Fruit fly (Drosophila melanogaster): ENCODE results near the gene CG7148.
A peak's percentile ranks its signal among the peaks of the same experiment; 100 is the strongest.

CG7148 gene

dm6 chr3L:21879344-21879743, 47.3 kb upstream of the CG7148 start (continued):
- TF ChIP-seq CG2889 (GFP tag; IDR thresholded peaks at IDR 0.05) (no peak), Hr39 (optimal IDR thresholded peaks at IDR 0.05) (no peak), CG15269 (tag; optimal IDR thresholded peaks at IDR 0.05) (no peak), pho (GFP tag; optimal IDR thresholded peaks at IDR 0.05) (peak; percentile 26), CG12659 (GFP tag; optimal IDR thresholded peaks at IDR 0.05) (peak; percentile 49), slbo (GFP tag; IDR thresholded peaks at IDR 0.05) (peak; percentile 37), CG7556 (GFP tag; optimal IDR thresholded peaks at IDR 0.05) (no peak), NK7.1 (GFP tag; optimal IDR thresholded peaks at IDR 0.05) (no peak), z (GFP tag; IDR thresholded peaks at IDR 0.05) (peak; percentile 100), CG8089 (GFP tag; optimal IDR thresholded peaks at IDR 0.05) (peak; percentile 52), Pdp1 (GFP tag; optimal IDR thresholded peaks at IDR 0.05) (peak in 1 of 2 experiments; percentile 36), CG3847 (GFP tag; IDR thresholded peaks at IDR 0.05) (no peak), CG4707 (GFP tag; optimal IDR thresholded peaks at IDR 0.05) (no peak), Antp (GFP tag; optimal IDR thresholded peaks at IDR 0.05) (peak; percentile 11), CG2202 (tag; optimal IDR thresholded peaks at IDR 0.05) (no peak), sc (optimal IDR thresholded peaks at IDR 0.05) (no peak), sc (GFP tag; optimal IDR thresholded peaks at IDR 0.05) (no peak), run (tag; optimal IDR thresholded peaks at IDR 0.05) (no peak), BEAF-32 (GFP tag; optimal IDR thresholded peaks at IDR 0.05) (peak; percentile 34), CG3726 (GFP tag; IDR thresholded peaks at IDR 0.05) (no peak), Meics (GFP tag; optimal IDR thresholded peaks at IDR 0.05) (no peak), dimm (GFP tag; IDR thresholded peaks at IDR 0.05) (no peak), pros (GFP tag; optimal IDR thresholded peaks at IDR 0.05) (peak; percentile 78), CG31224 (GFP tag; IDR thresholded peaks at IDR 0.05) (peak; percentile 12; the same call in 1 of the 2 replicates), hkb (optimal IDR thresholded peaks at IDR 0.05) (peak; percentile 64), hkb (GFP tag; IDR thresholded peaks at IDR 0.05) (no peak), Lhr (GFP tag; optimal IDR thresholded peaks at IDR 0.05) (peak; percentile 3), CG10431 (GFP tag; optimal IDR thresholded peaks at IDR 0.05) (peak; percentile 17), MBD-R2 (GFP tag; IDR thresholded peaks at IDR 0.05) (peak; percentile 45; the same call in 1 of the 2 replicates), Adf1 (GFP tag; IDR thresholded peaks at IDR 0.05) (peak; percentile 42; the same call in 1 of the 2 replicates), H2.0 (GFP tag; IDR thresholded peaks at IDR 0.05) (no peak), CG10267 (tag; optimal IDR thresholded peaks at IDR 0.05) (peak; percentile 31), danr (GFP tag; IDR thresholded peaks at IDR 0.05) (no peak), CG10565 (GFP tag; optimal IDR thresholded peaks at IDR 0.05) (no peak), eyg (GFP tag; optimal IDR thresholded peaks at IDR 0.05) (no peak), Nf-YC (tag; optimal IDR thresholded peaks at IDR 0.05) (peak; percentile 62), MESR4 (GFP tag; optimal IDR thresholded peaks at IDR 0.05) (peak; percentile 11), Awh (GFP tag; IDR thresholded peaks at IDR 0.05) (no peak), CG11247 (GFP tag; IDR thresholded peaks at IDR 0.05) (no peak), Xbp1 (GFP tag; optimal IDR thresholded peaks at IDR 0.05) (no peak), CG12391 (tag; optimal IDR thresholded peaks at IDR 0.05) (no peak), tna (GFP tag; IDR thresholded peaks at IDR 0.05; ENCODE audit: partially characterized antibody) (peak; percentile 83), CG15601 (tag; optimal IDR thresholded peaks at IDR 0.05) (no peak), CG2678 (tag; optimal IDR thresholded peaks at IDR 0.05) (peak; percentile 14), bsh (GFP tag; optimal IDR thresholded peaks at IDR 0.05) (peak in 1 of 2 experiments; percentile 58), Sox100B (GFP tag; optimal IDR thresholded peaks at IDR 0.05) (no peak), prd (optimal IDR thresholded peaks at IDR 0.05) (no peak), prd (GFP tag; IDR thresholded peaks at IDR 0.05) (no peak), CG14667 (GFP tag; IDR thresholded peaks at IDR 0.05) (no peak), p53 (GFP tag; optimal IDR thresholded peaks at IDR 0.05) (peak; percentile 1), Bdp1 (GFP tag; optimal IDR thresholded peaks at IDR 0.05) (peak; percentile 21), CG14860 (GFP tag; IDR thresholded peaks at IDR 0.05; ENCODE audit: partially characterized antibody) (0 out of 3 replicates have a peak, but pooled peaks have one; percentile 49)
